Worm (Caenorhabditis elegans): ENCODE measurements around the gene Y51H7C.41.

DNA sequence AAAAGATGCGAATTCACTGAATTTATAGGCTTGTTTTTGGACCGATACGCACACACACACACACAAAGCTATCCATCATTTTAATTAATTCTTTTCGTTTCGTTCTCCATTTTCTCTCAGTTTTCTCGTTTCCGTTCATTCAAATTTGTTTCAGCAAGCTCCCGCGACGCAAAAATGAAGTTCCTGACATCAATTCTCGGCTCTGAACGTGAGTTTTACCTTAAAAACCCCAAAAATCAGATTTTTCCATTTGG, 35.1 kb downstream of the Y51H7C.41 start, which contains the start of gene Y51H7C.3:
- TF ChIP-seq die-1 (tag; optimal IDR thresholded peaks at IDR 0.05) (no peak), dpl-1 (GFP tag; optimal IDR thresholded peaks at IDR 0.05) (no peak), attf-6 (GFP tag; IDR thresholded peaks at IDR 0.05) (no peak), nhr-179 (tag; optimal IDR thresholded peaks at IDR 0.05) (no peak), ztf-26 (tag; optimal IDR thresholded peaks at IDR 0.05) (no peak), hlh-26 (GFP tag; conservative IDR thresholded peaks at IDR 0.05) (no peak), Y53G8AR.9 (GFP tag; conservative IDR thresholded peaks at IDR 0.05) (no peak), aptf-3 (GFP tag; IDR thresholded peaks at IDR 0.05) (no peak), lag-1 (GFP tag; IDR thresholded peaks at IDR 0.05) (no peak), ets-4 (GFP tag; optimal IDR thresholded peaks at IDR 0.05) (no peak), nfya-2 (GFP tag; IDR thresholded peaks at IDR 0.05) (no peak), ama-1 (optimal IDR thresholded peaks at IDR 0.05) (no peak), ama-1 (GFP tag; optimal IDR thresholded peaks at IDR 0.05) (no peak), madf-8 (GFP tag; conservative IDR thresholded peaks at IDR 0.05) (no peak)

Data from whole organism, young adult.